Worm (Caenorhabditis elegans): Measurements from ENCODE around the gene Y57G11C.42.

ce11 chrIV:14792602-14793232, 64.4 kb downstream of the Y57G11C.42 start, which contains the start of gene gdi-1:
- TF ChIP-seq ama-1 (optimal IDR thresholded peaks at IDR 0.05) (no peak), hmbx-1 (tag; optimal IDR thresholded peaks at IDR 0.05) (no peak), flt-1 (GFP tag; IDR thresholded peaks at IDR 0.05) (no peak), hnd-1 (tag; optimal IDR thresholded peaks at IDR 0.05) (no peak), aly-1 (tag; optimal IDR thresholded peaks at IDR 0.05) (no peak)

Data from whole organism, early embryonic.